Worm (Caenorhabditis elegans) whole organism, L1 larva: ENCODE results near the gene apy-1.

Experiments
- C34B4.2 ChIP-seq: sonication (generic microtip); optimal IDR thresholded peaks from 2 replicates; lab custom pipeline; 2017; ENCODE audit warnings: mild to moderate bottlenecking, missing genetic modification characterization, missing compliant biosample characterization
- F16B12.6 ChIP-seq: fragments of 150-350 bp; optimal IDR thresholded peaks from 2 replicates; lab custom pipeline; 2014; ENCODE audit warnings: missing biosample characterization, missing genetic modification characterization
- aly-2 ChIP-seq: fragments of 150-350 bp; optimal IDR thresholded peaks from 2 replicates; lab custom pipeline; 2014; ENCODE audit warnings: missing biosample characterization, missing genetic modification characterization
- ama-1 ChIP-seq: fragments of 150-350 bp; optimal IDR thresholded peaks from 2 replicates; lab custom pipeline; 2014
- blmp-1 ChIP-seq: fragments of 150-350 bp; optimal IDR thresholded peaks from 2 replicates; lab custom pipeline; 2014; ENCODE audit warnings: missing biosample characterization, missing genetic modification characterization
- ceh-82 ChIP-seq, 3 experiments: fragments of 150-350 bp in 1 of 3; sonication (generic microtip) in 2 of 3; optimal IDR thresholded peaks; 2 replicates each; lab custom pipeline; 2014 to 2017; ENCODE audit warnings: missing biosample characterization in 3 of 3, missing genetic modification characterization in 3 of 3
- ceh-88 ChIP-seq: fragments of 200-800 bp; sonication (Bioruptor generic); IDR thresholded peaks from 2 replicates; pipeline ENCODE4 v1.3.6; 2022; ENCODE audit warnings: missing genetic modification characterization, missing compliant biosample characterization
- ces-1 ChIP-seq: fragments of 150-350 bp; optimal IDR thresholded peaks from 2 replicates; lab custom pipeline; 2014; ENCODE audit warnings: missing biosample characterization, missing genetic modification reagents, missing genetic modification characterization
- dsc-1 ChIP-seq: sonication (generic microtip); optimal IDR thresholded peaks from 2 replicates; lab custom pipeline; 2016; ENCODE audit warnings: mild to moderate bottlenecking, missing genetic modification characterization, missing compliant biosample characterization
- efl-1 ChIP-seq, 4 experiments: fragments of 150-350 bp; optimal IDR thresholded peaks in 3 of 4; peaks in 1 of 4; 1 replicate in 1 of 4; 2 replicates in 3 of 4; lab custom pipeline; 2014; ENCODE audit warnings: missing biosample characterization in 2 of 4, missing genetic modification characterization in 2 of 4, missing genetic modification reagents in 2 of 4
- efl-3 ChIP-seq: fragments of 200-800 bp; sonication (Bioruptor generic); optimal IDR thresholded peaks from 2 replicates; lab custom pipeline; 2018; ENCODE audit warnings: mild to moderate bottlenecking, missing genetic modification characterization, missing compliant biosample characterization
- elt-3 ChIP-seq, 6 experiments: fragments of 150-350 bp in 1 of 6; sonication (generic microtip); optimal IDR thresholded peaks; 2 replicates each; lab custom pipeline; 2017 to 2018; ENCODE audit warnings: missing biosample characterization in 6 of 6, missing genetic modification characterization in 6 of 6, inconsistent platforms in 1 of 6
- fkh-10 ChIP-seq: sonication (generic microtip); optimal IDR thresholded peaks from 2 replicates; lab custom pipeline; 2017; ENCODE audit warnings: missing biosample characterization, missing genetic modification reagents, missing genetic modification characterization
- fkh-4 ChIP-seq: sonication (generic microtip); optimal IDR thresholded peaks from 2 replicates; lab custom pipeline; 2016; ENCODE audit warnings: missing compliant biosample characterization, missing genetic modification characterization, borderline replicate concordance
- fkh-8 ChIP-seq: sonication (generic microtip); optimal IDR thresholded peaks from 2 replicates; lab custom pipeline; 2016; ENCODE audit warnings: mild to moderate bottlenecking, missing genetic modification characterization, missing compliant biosample characterization
- grh-1 ChIP-seq: fragments of 200-800 bp; sonication (Bioruptor generic); IDR thresholded peaks from 2 replicates; pipeline ENCODE4 v1.3.6; 2022; ENCODE audit warnings: missing genetic modification reagents, missing genetic modification characterization, missing compliant biosample characterization
- hlh-4 ChIP-seq: sonication (generic microtip); optimal IDR thresholded peaks from 2 replicates; lab custom pipeline; 2016; ENCODE audit warnings: mild to moderate bottlenecking, missing genetic modification characterization, missing compliant biosample characterization
- isw-1 ChIP-seq: fragments of 200-800 bp; sonication (Bioruptor generic); IDR thresholded peaks from 2 replicates; pipeline ENCODE4 v1.3.6; 2022; ENCODE audit warnings: missing genetic modification characterization, missing compliant biosample characterization
- jun-1 ChIP-seq: fragments of 150-350 bp; optimal IDR thresholded peaks from 2 replicates; lab custom pipeline; 2014; ENCODE audit warnings: missing biosample characterization, missing genetic modification reagents, missing genetic modification characterization
- lin-13 ChIP-seq: fragments of 150-350 bp; optimal IDR thresholded peaks from 2 replicates; lab custom pipeline; 2014; ENCODE audit warnings: missing biosample characterization, missing genetic modification reagents, missing genetic modification characterization
- lin-14 ChIP-seq: fragments of 200-800 bp; sonication (Bioruptor generic); optimal IDR thresholded peaks from 2 replicates; lab custom pipeline; 2018; ENCODE audit warnings: mild to moderate bottlenecking, missing genetic modification characterization, moderate library complexity, missing compliant biosample characterization
- lin-35 ChIP-seq, 2 experiments: fragments of 150-350 bp; optimal IDR thresholded peaks; 2 replicates each; lab custom pipeline; 2014; ENCODE audit warnings: missing biosample characterization in 2 of 2, missing genetic modification characterization in 2 of 2, missing genetic modification reagents in 2 of 2
- lin-39 ChIP-seq: fragments of 150-350 bp; optimal IDR thresholded peaks from 2 replicates; lab custom pipeline; 2014; ENCODE audit warnings: missing biosample characterization, missing genetic modification reagents, missing genetic modification characterization
- lsy-2 ChIP-seq, 2 experiments: fragments of 150-350 bp; optimal IDR thresholded peaks; 2 replicates each; lab custom pipeline; 2014; ENCODE audit warnings: missing biosample characterization in 2 of 2, missing genetic modification characterization in 2 of 2
- nhr-20 ChIP-seq: sonication (generic microtip); optimal IDR thresholded peaks from 2 replicates; lab custom pipeline; 2016; ENCODE audit warnings: mild to moderate bottlenecking, missing genetic modification characterization, missing compliant biosample characterization
- nhr-28 ChIP-seq: fragments of 150-350 bp; optimal IDR thresholded peaks from 2 replicates; lab custom pipeline; 2014; ENCODE audit warnings: missing biosample characterization, missing genetic modification characterization
- nhr-47 ChIP-seq: sonication (generic microtip); optimal IDR thresholded peaks from 2 replicates; lab custom pipeline; 2016; ENCODE audit warnings: mild to moderate bottlenecking, missing genetic modification characterization, moderate library complexity, missing compliant biosample characterization
- nhr-71 ChIP-seq: sonication (generic microtip); optimal IDR thresholded peaks from 2 replicates; lab custom pipeline; 2016; ENCODE audit warnings: mild to moderate bottlenecking, missing genetic modification characterization, moderate library complexity, missing compliant biosample characterization
- nhr-76 ChIP-seq: sonication (generic microtip); optimal IDR thresholded peaks from 2 replicates; lab custom pipeline; 2017; ENCODE audit warnings: missing biosample characterization, missing genetic modification characterization
- nhr-85 ChIP-seq: sonication (generic microtip); peaks from one replicate; lab custom pipeline; 2016; ENCODE audit warnings: missing genetic modification characterization, inconsistent platforms, missing compliant biosample characterization
- pag-3 ChIP-seq: sonication (generic microtip); optimal IDR thresholded peaks from 2 replicates; lab custom pipeline; 2017; ENCODE audit warnings: missing genetic modification characterization, mild to moderate bottlenecking, missing compliant biosample characterization, antibody characterized with exemption, borderline replicate concordance; ENCODE audit not compliant: insufficient read depth
- pax-3 ChIP-seq: fragments of 200-800 bp; sonication (Bioruptor generic); optimal IDR thresholded peaks from 2 replicates; lab custom pipeline; 2018; ENCODE audit warnings: mild to moderate bottlenecking, missing genetic modification characterization, moderate library complexity, missing compliant biosample characterization
- pqm-1 ChIP-seq: sonication (generic microtip); optimal IDR thresholded peaks from 3 replicates; lab custom pipeline; 2017; ENCODE audit warnings: missing biosample characterization, missing genetic modification characterization
- rnt-1 ChIP-seq: sonication (generic microtip); optimal IDR thresholded peaks from 2 replicates; lab custom pipeline; 2016; ENCODE audit warnings: mild to moderate bottlenecking, missing genetic modification characterization, moderate library complexity, missing compliant biosample characterization
- sox-4 ChIP-seq: sonication (generic microtip); optimal IDR thresholded peaks from 2 replicates; lab custom pipeline; 2016; ENCODE audit warnings: missing genetic modification characterization, missing compliant biosample characterization
- sup-37 ChIP-seq: fragments of 200-800 bp; sonication (Bioruptor generic); optimal IDR thresholded peaks from 2 replicates; lab custom pipeline; 2018; ENCODE audit warnings: mild to moderate bottlenecking, missing genetic modification characterization, missing compliant biosample characterization
- swsn-7 ChIP-seq: sonication (generic microtip); optimal IDR thresholded peaks from 2 replicates; lab custom pipeline; 2016; ENCODE audit warnings: missing genetic modification characterization, missing compliant biosample characterization
- tbx-2 ChIP-seq: sonication (generic microtip); optimal IDR thresholded peaks from 2 replicates; lab custom pipeline; 2016; ENCODE audit warnings: missing genetic modification characterization, missing compliant biosample characterization
- tlp-1 ChIP-seq: fragments of 150-350 bp; optimal IDR thresholded peaks from 2 replicates; lab custom pipeline; 2014; ENCODE audit warnings: missing biosample characterization, missing genetic modification characterization
- unc-130 ChIP-seq: fragments of 150-350 bp; optimal IDR thresholded peaks from 2 replicates; lab custom pipeline; 2017; ENCODE audit warnings: missing biosample characterization, missing genetic modification characterization, inconsistent platforms
- unc-62 ChIP-seq: fragments of 150-350 bp; optimal IDR thresholded peaks from 2 replicates; lab custom pipeline; 2014; ENCODE audit warnings: missing biosample characterization, missing genetic modification reagents, missing genetic modification characterization
- vab-15 ChIP-seq: sonication (generic microtip); optimal IDR thresholded peaks from 2 replicates; lab custom pipeline; 2017; ENCODE audit warnings: missing genotype, mild to moderate bottlenecking, missing genetic modification characterization, missing compliant biosample characterization
- zag-1 ChIP-seq: fragments of 150-350 bp; optimal IDR thresholded peaks from 2 replicates; lab custom pipeline; 2014; ENCODE audit warnings: missing biosample characterization, missing genetic modification characterization

The apy-1 gene

ce11 chrX:7553331-7553730, 16.2 kb downstream of the apy-1 start:
- TF ChIP-seq efl-3 = no peak
- peak; percentile 89 for TF ChIP-seq blmp-1 (tag; lab: Kevin White, UChicago)
- TF ChIP-seq, all 84 proteins: peak for 1

DNA sequence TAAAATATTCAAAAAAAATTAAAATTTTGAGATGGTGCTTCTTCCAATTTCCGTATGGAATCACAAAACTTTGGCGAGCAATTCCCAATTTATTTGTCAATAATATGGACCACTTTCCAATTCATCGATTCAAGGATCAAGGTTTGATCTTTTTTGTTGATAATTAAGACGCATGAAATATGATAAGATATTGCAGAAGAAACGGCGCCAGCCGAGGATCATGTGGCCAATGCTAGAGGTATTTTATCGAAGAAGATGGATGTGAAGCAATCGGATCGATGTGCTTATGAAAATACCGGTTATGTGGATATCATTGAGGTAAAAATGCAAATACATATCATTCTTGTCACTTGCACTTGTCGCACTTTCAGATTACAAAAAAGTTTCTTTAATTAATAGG, 19.1 kb downstream of the apy-1 start:
- peak; percentile 63 for TF ChIP-seq blmp-1 (tag; lab: Kevin White, UChicago)
- TF ChIP-seq fkh-8 (tag; lab: Kevin White, UChicago) = no peak
- no peak for TF ChIP-seq efl-1 (optimal IDR thresholded peaks at IDR 0.05; lab: Kevin White, UChicago)
- TF ChIP-seq efl-1 (GFP tag; optimal IDR thresholded peaks at IDR 0.05 in 1 of 2; lab: Kevin White, UChicago) = peak in 1 of 2 experiments; percentile 90
- TF ChIP-seq fkh-4 (tag; lab: Kevin White, UChicago) = no peak
- TF ChIP-seq elt-3 (tag; optimal IDR thresholded peaks at IDR 0.05; lab: Kevin White, UChicago) = peak in 1 of 6 experiments; percentile 51
- TF ChIP-seq nhr-85 (tag; lab: Kevin White, UChicago) = peak; percentile 28

DNA sequence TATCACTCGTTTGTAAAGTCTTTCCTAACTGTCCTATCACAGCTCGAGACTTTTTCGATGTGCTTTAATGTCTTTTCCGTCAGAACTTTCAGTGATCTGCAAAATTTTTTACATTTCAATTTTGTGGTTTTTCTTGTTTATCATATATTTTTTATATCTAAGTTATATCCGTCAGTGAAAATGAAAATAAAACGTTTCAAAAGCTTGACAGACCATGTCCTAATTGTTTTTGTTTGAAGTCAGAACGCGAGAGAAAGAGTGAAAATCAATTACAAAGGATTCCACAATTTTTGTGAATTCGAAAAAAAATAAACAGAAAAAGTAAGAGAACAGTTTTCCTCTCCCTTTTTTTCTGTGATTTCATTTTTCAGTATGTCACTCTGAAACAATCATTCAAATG, 21.4 kb downstream of the apy-1 start, which contains the start of gene F46C8.1:
Gene F46C8.1, plus strand, starts transcription at position 301 of the 400 bp plus-strand sequence.
- TF ChIP-seq fkh-10 (GFP tag; lab: Kevin White, UChicago) (no peak), tbx-2 (tag; lab: Kevin White, UChicago) (no peak), sox-4 (tag; lab: Kevin White, UChicago) (no peak), grh-1 (GFP tag; lab: Robert Waterston, UW) (no peak), dsc-1 (tag; lab: Kevin White, UChicago) (no peak), ces-1 (GFP tag; lab: Kevin White, UChicago) (no peak), lin-35 (GFP tag; optimal IDR thresholded peaks at IDR 0.05; lab: Kevin White, UChicago) (no peak), sup-37 (GFP tag; lab: Kevin White, UChicago) (no peak), nhr-76 (tag; lab: Kevin White, UChicago) (no peak), rnt-1 (tag; lab: Kevin White, UChicago) (no peak), pax-3 (tag; lab: Kevin White, UChicago) (no peak), lin-39 (tag; lab: Kevin White, UChicago) (no peak)

- TF ChIP-seq ceh-82 (tag; optimal IDR thresholded peaks at IDR 0.05; lab: Kevin White, UChicago) = no peak
- TF ChIP-seq nhr-28 (tag; lab: Kevin White, UChicago) = no peak
- no peak for TF ChIP-seq pag-3 (tag; lab: Kevin White, UChicago)
- no peak for TF ChIP-seq vab-15 (tag; lab: Kevin White, UChicago)
- no peak for TF ChIP-seq pqm-1 (tag; lab: Kevin White, UChicago)
- TF ChIP-seq unc-130 (tag; lab: Kevin White, UChicago) = no peak
- TF ChIP-seq unc-62 = no peak
- no peak for TF ChIP-seq aly-2 (tag; lab: Kevin White, UChicago)
- no peak for TF ChIP-seq lin-13 (GFP tag; lab: Kevin White, UChicago)
- no peak for TF ChIP-seq lin-35 (GFP tag; optimal IDR thresholded peaks at IDR 0.05; lab: Kevin White, UChicago)
- no peak for TF ChIP-seq ceh-88
- TF ChIP-seq jun-1 (tag; lab: Kevin White, UChicago) = no peak
- no peak for TF ChIP-seq ama-1 (lab: Kevin White, UChicago)
- no peak for TF ChIP-seq tbx-2 (tag; lab: Kevin White, UChicago)
- no peak for TF ChIP-seq zag-1 (tag; lab: Kevin White, UChicago)
- TF ChIP-seq, all 84 proteins: peak for 0
Measured at ce11 chrX:7547696-7548095, 21.8 kb downstream of the apy-1 start.

ce11 chrX:7546509-7546908, 23.0 kb downstream of the apy-1 start, which contains the start of gene col-174:
TSS of gene col-174 (plus strand) at chrX:7546809.
- TF ChIP-seq rnt-1 (tag; lab: Kevin White, UChicago) (no peak), tlp-1 (tag; lab: Kevin White, UChicago) (no peak), nhr-71 (tag; lab: Kevin White, UChicago) (no peak), nhr-47 (tag; lab: Kevin White, UChicago) (no peak), nhr-20 (tag; lab: Kevin White, UChicago) (no peak), efl-3 (no peak), lsy-2 (tag; optimal IDR thresholded peaks at IDR 0.05; lab: Kevin White, UChicago) (no peak), blmp-1 (tag; lab: Kevin White, UChicago) (peak; percentile 67), nhr-85 (tag; lab: Kevin White, UChicago) (peak; percentile 5), unc-62 (no peak), swsn-7 (tag; lab: Kevin White, UChicago) (no peak), hlh-4 (tag; lab: Kevin White, UChicago) (no peak), lin-14 (peak; percentile 4), isw-1 (GFP tag; lab: Robert Waterston, UW) (no peak), aly-2 (tag; lab: Kevin White, UChicago) (no peak), dsc-1 (tag; lab: Kevin White, UChicago) (no peak), C34B4.2 (tag; lab: Kevin White, UChicago) (no peak), F16B12.6 (tag; lab: Kevin White, UChicago) (no peak), unc-130 (tag; lab: Kevin White, UChicago) (no peak)
